Fruit fly (Drosophila melanogaster) whole organism, prepupa: ENCODE measurements around the gene CG32187.

Source experiments
- Sox15 ChIP-seq: fragments of 200-800 bp; sonication (Bioruptor generic); optimal IDR thresholded peaks from 3 replicates; lab custom pipeline; 2016; ENCODE audit warnings: missing biosample characterization, missing genetic modification characterization
- cyc ChIP-seq: fragments of 200-800 bp; sonication (Bioruptor generic); optimal IDR thresholded peaks from 3 replicates; lab custom pipeline; 2016; ENCODE audit warnings: missing biosample characterization, missing genetic modification characterization

dm6 chr3L:17814036-17814435 lies 7.9 kb upstream of the CG32187 start, which contains the start of gene Cln3:
- TF ChIP-seq Sox15 (no peak), cyc (GFP tag; lab: Kevin White, UChicago) (no peak)
